Fruit fly (Drosophila melanogaster): ENCODE data around the gene twit.

The twit gene

DNA sequence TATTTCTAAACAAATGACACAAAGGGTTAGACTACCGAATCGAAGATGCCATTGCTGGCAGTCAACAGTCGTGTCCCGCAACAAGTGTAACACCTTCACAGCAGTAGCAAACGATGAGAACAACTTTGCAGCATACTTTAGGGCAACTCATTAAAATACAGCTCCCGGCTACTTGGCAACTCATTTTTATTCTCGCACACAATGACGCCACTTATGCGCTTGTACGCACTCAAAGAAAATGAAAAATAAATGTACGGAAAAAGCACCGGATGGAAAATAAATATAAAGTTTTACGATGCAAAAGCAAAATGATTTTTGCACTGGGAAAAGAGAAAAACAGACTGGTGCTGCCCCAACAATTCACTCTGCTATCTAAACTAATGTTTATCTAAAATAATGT is 38.8 kb downstream of the twit start (continued):
- TF ChIP-seq CG9215 (GFP tag; IDR thresholded peaks at IDR 0.05), result no peak
- peak in 1 of 2 experiments; percentile 37 for TF ChIP-seq Pdp1 (GFP tag; optimal IDR thresholded peaks at IDR 0.05)
- peak; percentile 54 for TF ChIP-seq row (GFP tag; IDR thresholded peaks at IDR 0.05)
- TF ChIP-seq eve (GFP tag; optimal IDR thresholded peaks at IDR 0.05), result peak in 1 of 2 experiments; percentile 60
- TF ChIP-seq gcm2 (GFP tag; optimal IDR thresholded peaks at IDR 0.05), result no peak
- peak; percentile 16; the same call in 1 of the 2 replicates for TF ChIP-seq CG13287 (GFP tag; IDR thresholded peaks at IDR 0.05; ENCODE audit: partially characterized antibody)
- TF ChIP-seq CG15514 (GFP tag; optimal IDR thresholded peaks at IDR 0.05), result no peak
- 0 out of 2 replicates have a peak, but pooled peaks have one; percentile 17 for TF ChIP-seq CG32772 (GFP tag; IDR thresholded peaks at IDR 0.05)
- no peak for TF ChIP-seq Optix (GFP tag; IDR thresholded peaks at IDR 0.05)
- TF ChIP-seq Oli (tag; optimal IDR thresholded peaks at IDR 0.05), result no peak
- no peak for TF ChIP-seq sr (GFP tag; IDR thresholded peaks at IDR 0.05)
- TF ChIP-seq cg (GFP tag; optimal IDR thresholded peaks at IDR 0.05), result peak; percentile 61
- no peak for TF ChIP-seq nerfin-1 (tag; optimal IDR thresholded peaks at IDR 0.05)
- TF ChIP-seq schlank (tag; optimal IDR thresholded peaks at IDR 0.05), result no peak
- peak; percentile 8 for TF ChIP-seq CG12659 (GFP tag; optimal IDR thresholded peaks at IDR 0.05)
- TF ChIP-seq Poxn (GFP tag; IDR thresholded peaks at IDR 0.05), result no peak
- TF ChIP-seq Dip3 (GFP tag; optimal IDR thresholded peaks at IDR 0.05), result no peak
- peak; percentile 57 for TF ChIP-seq slbo (GFP tag; IDR thresholded peaks at IDR 0.05)
- TF ChIP-seq Xbp1 (GFP tag; optimal IDR thresholded peaks at IDR 0.05), result peak; percentile 12
- no peak for TF ChIP-seq CG17568 (GFP tag; optimal IDR thresholded peaks at IDR 0.05)
- no peak for TF ChIP-seq CG8290 (GFP tag; optimal IDR thresholded peaks at IDR 0.05)
- peak in 1 of 2 experiments; percentile 43 for TF ChIP-seq CG8290 (tag; optimal IDR thresholded peaks at IDR 0.05)
- peak; percentile 10 for TF ChIP-seq CG7839 (tag; optimal IDR thresholded peaks at IDR 0.05)
- peak; percentile 1 for TF ChIP-seq D19A (tag; optimal IDR thresholded peaks at IDR 0.05)
- no peak for TF ChIP-seq salm (tag; optimal IDR thresholded peaks at IDR 0.05)
- peak; percentile 25; the same call in 1 of the 3 replicates for TF ChIP-seq dysf (GFP tag; IDR thresholded peaks at IDR 0.05)
- peak; percentile 41; the same call in 2 of the 4 replicates for TF ChIP-seq Gug (GFP tag; IDR thresholded peaks at IDR 0.05)
- TF ChIP-seq CG11247 (GFP tag; IDR thresholded peaks at IDR 0.05), result peak; percentile 36; the same call in 1 of the 2 replicates
- TF ChIP-seq CG14441 (GFP tag; IDR thresholded peaks at IDR 0.05), result peak; percentile 53; the same call in 1 of the 2 replicates
- TF ChIP-seq esg (GFP tag; conservative IDR thresholded peaks at IDR 0.05), result 0 out of 2 replicates have a peak, but pooled peaks have one; percentile 14
- peak in 1 of 2 experiments; percentile 20 for TF ChIP-seq bsh (GFP tag; optimal IDR thresholded peaks at IDR 0.05)
- no peak for TF ChIP-seq CG34376 (GFP tag; optimal IDR thresholded peaks at IDR 0.05)
- no peak for TF ChIP-seq crol (GFP tag; IDR thresholded peaks at IDR 0.05)
- no peak for TF ChIP-seq zfh2 (GFP tag; optimal IDR thresholded peaks at IDR 0.05)
- peak; percentile 82; the same call in 2 of the 3 replicates for TF ChIP-seq CG11456 (GFP tag; IDR thresholded peaks at IDR 0.05)
- TF ChIP-seq grn (GFP tag; optimal IDR thresholded peaks at IDR 0.05), result no peak
- TF ChIP-seq croc (GFP tag; conservative IDR thresholded peaks at IDR 0.05), result no peak
- peak; percentile 29 for TF ChIP-seq lilli (GFP tag; optimal IDR thresholded peaks at IDR 0.05)
- no peak for TF ChIP-seq ara (GFP tag; IDR thresholded peaks at IDR 0.05)
- TF ChIP-seq sc (optimal IDR thresholded peaks at IDR 0.05), result no peak
- TF ChIP-seq sc (GFP tag; optimal IDR thresholded peaks at IDR 0.05), result no peak
- TF ChIP-seq Meics (GFP tag; optimal IDR thresholded peaks at IDR 0.05), result no peak
- peak; percentile 99 for TF ChIP-seq CG15073 (GFP tag; optimal IDR thresholded peaks at IDR 0.05)
- no peak for TF ChIP-seq CG4730 (GFP tag; IDR thresholded peaks at IDR 0.05)
- no peak for TF ChIP-seq CG30403 (GFP tag; optimal IDR thresholded peaks at IDR 0.05)
- peak; percentile 2 for TF ChIP-seq CG13775 (GFP tag; optimal IDR thresholded peaks at IDR 0.05)
- no peak for TF ChIP-seq CG7963 (GFP tag; IDR thresholded peaks at IDR 0.05; ENCODE audit: partially characterized antibody)
- TF ChIP-seq mirr (GFP tag; optimal IDR thresholded peaks at IDR 0.05), result no peak

Data from whole organism, embryonic.